Fruit fly (Drosophila melanogaster): Measurements from ENCODE around the gene CG43693.

CG43693 gene

dm6 chr3L:11010410-11010827 lies 40.8 kb downstream of the CG43693 start (continued):
- TF ChIP-seq acj6 (GFP tag; optimal IDR thresholded peaks at IDR 0.05) (peak; percentile 68), fkh (GFP tag; optimal IDR thresholded peaks at IDR 0.05) (peak; percentile 95), Eip93F (GFP tag; optimal IDR thresholded peaks at IDR 0.05) (peak; percentile 36), topi (GFP tag; optimal IDR thresholded peaks at IDR 0.05) (peak; percentile 70), CG6276 (GFP tag; optimal IDR thresholded peaks at IDR 0.05) (peak; percentile 90), Eip78C (GFP tag) (peak; percentile 93), CG9139 (GFP tag; optimal IDR thresholded peaks at IDR 0.05) (peak; percentile 95), CG16779 (tag; optimal IDR thresholded peaks at IDR 0.05) (peak; percentile 94)

DNA sequence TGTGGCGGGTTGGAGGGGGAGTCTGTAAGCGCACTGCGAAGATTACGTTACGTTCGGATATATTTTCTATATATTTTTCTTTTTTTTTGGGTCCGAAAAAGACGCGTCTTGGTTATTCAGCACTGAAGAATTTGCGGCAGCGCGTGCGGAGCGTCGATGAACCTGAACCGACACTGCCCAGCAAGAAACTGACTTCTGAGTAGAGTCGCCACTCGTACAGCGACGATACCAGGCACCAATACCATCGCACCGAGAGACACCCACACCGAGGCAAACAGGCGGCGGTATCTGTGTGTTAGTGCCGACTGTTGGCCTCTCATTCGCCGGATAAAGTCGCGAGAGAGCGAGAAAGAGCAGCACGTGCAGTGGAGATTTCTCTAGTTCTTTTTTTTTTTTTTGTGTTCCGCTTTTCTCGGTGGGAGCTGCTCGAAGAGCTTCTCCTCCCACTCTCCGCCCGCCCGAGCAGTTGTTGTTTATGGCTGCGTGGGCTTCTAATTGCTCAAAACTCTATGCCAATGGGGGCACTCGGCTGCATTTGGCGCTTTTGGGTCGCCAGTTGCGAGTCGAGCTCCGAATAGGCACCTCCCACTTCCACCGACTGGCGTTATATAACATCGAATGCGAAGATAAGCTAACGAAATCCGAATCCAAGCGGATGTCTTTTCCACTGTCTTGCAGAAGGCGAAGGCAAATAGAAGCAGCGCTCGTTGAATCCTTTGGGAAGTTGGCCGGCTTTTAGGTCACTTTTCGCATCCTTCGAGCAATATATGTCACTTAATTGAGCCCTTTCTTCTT lies 42.0 kb downstream of the CG43693 start, which contains the start of gene klu:
TSS of gene klu (minus strand) at position 189 of the 795 bp plus-strand sequence.
- TF ChIP-seq topi (GFP tag; optimal IDR thresholded peaks at IDR 0.05) (no peak), fd85E (GFP tag; optimal IDR thresholded peaks at IDR 0.05) (no peak), dsx (GFP tag; optimal IDR thresholded peaks at IDR 0.05; ENCODE audit: poor library complexity, severe bottlenecking) (peak; percentile 37), cyc (GFP tag; optimal IDR thresholded peaks at IDR 0.05) (no peak), fkh (GFP tag; optimal IDR thresholded peaks at IDR 0.05) (peak; percentile 37), CG11294 (GFP tag; IDR thresholded peaks at IDR 0.05) (peak; percentile 42; the same call in 1 of the 2 replicates), spab (GFP tag; optimal IDR thresholded peaks at IDR 0.05) (peak; percentile 55), Smox (GFP tag; optimal IDR thresholded peaks at IDR 0.05) (no peak), Hr38 (GFP tag; optimal IDR thresholded peaks at IDR 0.05) (no peak), Gug (GFP tag; IDR thresholded peaks at IDR 0.05) (0 out of 2 replicates have a peak, but pooled peaks have one; percentile 25), CG8319 (GFP tag; optimal IDR thresholded peaks at IDR 0.05) (no peak), Ets21C (GFP tag; optimal IDR thresholded peaks at IDR 0.05) (no peak), CG11762 (GFP tag; optimal IDR thresholded peaks at IDR 0.05; ENCODE audit: insufficient read depth) (no peak), pdm3 (GFP tag; optimal IDR thresholded peaks at IDR 0.05) (no peak), CG6792 (GFP tag; optimal IDR thresholded peaks at IDR 0.05) (no peak), CG7368 (GFP tag; optimal IDR thresholded peaks at IDR 0.05) (no peak), CG3032 (tag; optimal IDR thresholded peaks at IDR 0.05) (peak; percentile 26), CG3919 (GFP tag; optimal IDR thresholded peaks at IDR 0.05) (peak; percentile 31), CG6276 (GFP tag; optimal IDR thresholded peaks at IDR 0.05) (peak; percentile 54), esn (GFP tag; optimal IDR thresholded peaks at IDR 0.05) (peak; percentile 26), CG8119 (GFP tag; IDR thresholded peaks at IDR 0.05) (peak; percentile 82), CG6163 (GFP tag; IDR thresholded peaks at IDR 0.05) (peak; percentile 90), Ets96B (tag; optimal IDR thresholded peaks at IDR 0.05) (peak; percentile 29), Hr4 (GFP tag; optimal IDR thresholded peaks at IDR 0.05) (no peak), Eip78C (GFP tag) (peak; percentile 70), CG32006 (GFP tag; optimal IDR thresholded peaks at IDR 0.05) (peak; percentile 61), Sox14 (GFP tag; optimal IDR thresholded peaks at IDR 0.05) (peak; percentile 51), OdsH (GFP tag; optimal IDR thresholded peaks at IDR 0.05) (peak; percentile 18), CG31627 (GFP tag; optimal IDR thresholded peaks at IDR 0.05) (no peak), Blimp-1 (GFP tag; optimal IDR thresholded peaks at IDR 0.05) (no peak), CG4318 (GFP tag; optimal IDR thresholded peaks at IDR 0.05) (no peak), CG6808 (GFP tag; optimal IDR thresholded peaks at IDR 0.05) (peak; percentile 49), Hr39 (GFP tag; optimal IDR thresholded peaks at IDR 0.05) (no peak), Sox102F (GFP tag; optimal IDR thresholded peaks at IDR 0.05) (peak; percentile 15), CG16779 (tag; optimal IDR thresholded peaks at IDR 0.05) (peak; percentile 25), CG9139 (GFP tag; optimal IDR thresholded peaks at IDR 0.05) (peak; percentile 17), fd59A (GFP tag; optimal IDR thresholded peaks at IDR 0.05) (peak; percentile 46), svp (GFP tag) (peak; percentile 93), CG10669 (GFP tag; optimal IDR thresholded peaks at IDR 0.05) (peak; percentile 35), Eip75B (GFP tag; optimal IDR thresholded peaks at IDR 0.05) (peak; percentile 36), CG10631 (GFP tag; optimal IDR thresholded peaks at IDR 0.05) (peak; percentile 6), dac (GFP tag; optimal IDR thresholded peaks at IDR 0.05) (peak; percentile 64), CG8632 (GFP tag; optimal IDR thresholded peaks at IDR 0.05) (no peak), vri (GFP tag; optimal IDR thresholded peaks at IDR 0.05) (peak; percentile 40), CG11902 (GFP tag; optimal IDR thresholded peaks at IDR 0.05) (no peak)
